Worm (Caenorhabditis elegans): Measurements from ENCODE around the gene srg-53.
"Not testable (repeated sequence)": the region's sequence is repeated elsewhere in the genome, so short reads cannot be mapped to it uniquely, and the experiment has no call there.

ce11 chrV:890835-891234, 11.6 kb downstream of the srg-53 start, which contains the start of gene srlf-22:
- TF ChIP-seq W03F9.2, him-1 (tag; optimal IDR thresholded peaks at IDR 0.05): not testable (repeated sequence)

Measured in whole organism, L4/young adult.